Worm (Caenorhabditis elegans): ENCODE results near the gene mcm-5.

ce11 chrIII:4243461-4243860, 47.6 kb downstream of the mcm-5 start, which contains the start of gene mrpl-21:
- TF ChIP-seq tbx-11 (GFP tag; IDR thresholded peaks at IDR 0.05) (no peak), ama-1 (optimal IDR thresholded peaks at IDR 0.05) (no peak), flt-1 (GFP tag; IDR thresholded peaks at IDR 0.05) (no peak), tbx-37 (GFP tag; conservative IDR thresholded peaks at IDR 0.05) (no peak), hmg-4 (GFP tag; optimal IDR thresholded peaks at IDR 0.05) (no peak), hnd-1 (tag; optimal IDR thresholded peaks at IDR 0.05) (no peak), scrt-1 (GFP tag; IDR thresholded peaks at IDR 0.05) (no peak), F13C5.2 (tag; optimal IDR thresholded peaks at IDR 0.05) (no peak), tra-4 (tag; optimal IDR thresholded peaks at IDR 0.05) (no peak), ceh-36 (tag; optimal IDR thresholded peaks at IDR 0.05) (no peak), sea-1 (GFP tag; conservative IDR thresholded peaks at IDR 0.05) (no peak), pes-1 (GFP tag; IDR thresholded peaks at IDR 0.05) (no peak)
